Worm (Caenorhabditis elegans): Measurements from ENCODE around the gene K08C7.1.

ce11 chrIV:10697022-10697979 is 40.7 kb downstream of the K08C7.1 start, which contains the start of gene allo-1:
- TF ChIP-seq pha-4 (tag; optimal IDR thresholded peaks at IDR 0.05) (no peak), elt-1 (tag; optimal IDR thresholded peaks at IDR 0.05; ENCODE audit: borderline replicate concordance, insufficient read depth) (no peak), unc-62 (GFP tag; optimal IDR thresholded peaks at IDR 0.05) (no peak), ceh-43 (GFP tag; optimal IDR thresholded peaks at IDR 0.05) (no peak), ztf-11 (tag; optimal IDR thresholded peaks at IDR 0.05) (no peak)

Measured in whole organism, mixed stage, embryonic.